Worm (Caenorhabditis elegans) whole organism, mixed stage, embryonic: ENCODE results near the gene epg-9.

Source experiments
- bed-3 ChIP-seq: fragments of 200-800 bp; sonication (Bioruptor generic); optimal IDR thresholded peaks from 3 replicates; lab custom pipeline; 2018; ENCODE audit warnings: mild to moderate bottlenecking, missing genetic modification characterization, moderate library complexity, missing compliant biosample characterization
- ham-2 ChIP-seq: fragments of 200-800 bp; sonication (Bioruptor generic); optimal IDR thresholded peaks from 2 replicates; lab custom pipeline; 2018; ENCODE audit warnings: mild to moderate bottlenecking, missing genetic modification characterization, missing compliant biosample characterization
- lsy-2 ChIP-seq: fragments of 150-350 bp; optimal IDR thresholded peaks from 2 replicates; lab custom pipeline; 2014; ENCODE audit warnings: missing biosample characterization, missing genetic modification characterization
- nhr-28 ChIP-seq: fragments of 150-350 bp; optimal IDR thresholded peaks from 2 replicates; lab custom pipeline; 2014; ENCODE audit warnings: missing biosample characterization, missing genetic modification characterization
- pha-4 ChIP-seq: fragments of 150-350 bp; optimal IDR thresholded peaks from 2 replicates; lab custom pipeline; 2018; ENCODE audit warnings: missing biosample characterization, missing genetic modification reagents, missing genetic modification characterization

- TF ChIP-seq pha-4 (tag; lab: Kevin White, UChicago) (no peak), ham-2 (GFP tag; lab: Kevin White, UChicago) (no peak), bed-3 (GFP tag; lab: Kevin White, UChicago) (no peak), lsy-2 (no peak), nhr-28 (tag; lab: Kevin White, UChicago) (no peak)
Measured at ce11 chrIV:2628171-2628570, 27.2 kb downstream of the epg-9 start, which contains the start of gene ngn-1.
